Worm (Caenorhabditis elegans) whole organism, young adult: Measurements from ENCODE around the gene fic-1.

Experiments
- B0336.3 ChIP-seq: fragments of 200-800 bp; sonication (Bioruptor generic); IDR thresholded peaks from 2 replicates; pipeline ENCODE4 v1.3.6; 2022; ENCODE audit warnings: missing genetic modification characterization, missing compliant biosample characterization
- F22D6.2 ChIP-seq: sonication (generic microtip); optimal IDR thresholded peaks from 2 replicates; lab custom pipeline; 2016; ENCODE audit warnings: mild to moderate bottlenecking, missing genetic modification characterization, missing compliant biosample characterization
- Y67H2A.10 ChIP-seq: fragments of 200-800 bp; sonication (Bioruptor generic); conservative IDR thresholded peaks from 2 replicates; pipeline ENCODE4 v1.3.6; 2022; ENCODE audit warnings: missing genetic modification reagents, missing genetic modification characterization, missing compliant biosample characterization
- ama-1 ChIP-seq, 3 experiments: fragments of 150-350 bp in 1 of 3; sonication (generic microtip) in 2 of 3; optimal IDR thresholded peaks; 2 replicates each; lab custom pipeline; 2014 to 2018; ENCODE audit warnings: missing biosample characterization in 2 of 3, missing genetic modification characterization in 2 of 3, missing genetic modification reagents in 2 of 3
- atf-7 ChIP-seq: sonication (generic microtip); optimal IDR thresholded peaks from 2 replicates; lab custom pipeline; 2017; ENCODE audit warnings: mild to moderate bottlenecking, missing genetic modification characterization, missing compliant biosample characterization
- bed-1 ChIP-seq: fragments of 200-800 bp; sonication (Bioruptor generic); IDR thresholded peaks from 2 replicates; pipeline ENCODE4 v1.3.6; 2022; ENCODE audit warnings: missing genetic modification reagents, missing genetic modification characterization, missing compliant biosample characterization
- dpl-1 ChIP-seq: fragments of 150-350 bp; optimal IDR thresholded peaks from 2 replicates; lab custom pipeline; 2014; ENCODE audit warnings: missing biosample characterization, missing genetic modification reagents, missing genetic modification characterization
- lag-1 ChIP-seq: fragments of 200-800 bp; sonication (Bioruptor generic); IDR thresholded peaks from 2 replicates; pipeline ENCODE4 v1.3.6; 2022; ENCODE audit warnings: missing genetic modification reagents, missing genetic modification characterization, missing compliant biosample characterization
- mes-4 ChIP-seq: sonication (generic microtip); optimal IDR thresholded peaks from 2 replicates; lab custom pipeline; 2016; ENCODE audit warnings: missing genotype, missing genetic modification characterization, missing compliant biosample characterization
- nhr-27 ChIP-seq: fragments of 200-800 bp; sonication (Bioruptor generic); optimal IDR thresholded peaks from 2 replicates; lab custom pipeline; 2018; ENCODE audit warnings: mild to moderate bottlenecking, missing genetic modification characterization, moderate library complexity, missing compliant biosample characterization
- unc-62 ChIP-seq: fragments of 150-350 bp; optimal IDR thresholded peaks from 2 replicates; lab custom pipeline; 2014; ENCODE audit warnings: missing biosample characterization, missing genetic modification reagents, missing genetic modification characterization
- ztf-22 ChIP-seq: fragments of 200-800 bp; sonication (Bioruptor generic); optimal IDR thresholded peaks from 2 replicates; lab custom pipeline; 2018; ENCODE audit warnings: mild to moderate bottlenecking, missing genetic modification characterization, moderate library complexity, missing compliant biosample characterization

ce11 chrIV:10904282-10904681, 33.0 kb upstream of the fic-1 start, which contains the start of gene ZK596.3:
- no peak for TF ChIP-seq bed-1 (GFP tag; lab: Robert Waterston, UW)
- TF ChIP-seq F22D6.2 (tag; lab: Kevin White, UChicago) = no peak
- no peak for TF ChIP-seq atf-7 (tag; lab: Kevin White, UChicago)
- TF ChIP-seq ama-1 (optimal IDR thresholded peaks at IDR 0.05; lab: Kevin White, UChicago) = no peak
- no peak for TF ChIP-seq ama-1 (GFP tag; optimal IDR thresholded peaks at IDR 0.05; lab: Kevin White, UChicago)
- TF ChIP-seq Y67H2A.10 = no peak
- TF ChIP-seq unc-62 (GFP tag; lab: Kevin White, UChicago) = no peak
- no peak for TF ChIP-seq B0336.3 (GFP tag; lab: Robert Waterston, UW)
- TF ChIP-seq dpl-1 = no peak
- TF ChIP-seq lag-1 (GFP tag; lab: Robert Waterston, UW) = no peak
- no peak for TF ChIP-seq ztf-22 (GFP tag; lab: Kevin White, UChicago)
- TF ChIP-seq nhr-27 (tag; lab: Kevin White, UChicago) = no peak
- no peak for TF ChIP-seq mes-4
